Worm (Caenorhabditis elegans) whole organism, L4 larva: ENCODE data around the gene hot-8.
"Not testable (repeated sequence)": the region's sequence is repeated elsewhere in the genome, so short reads cannot be mapped to it uniquely, and the experiment has no call there.

Experiments used
- fos-1 ChIP-seq: fragments of 150-350 bp; optimal IDR thresholded peaks from 2 replicates; lab custom pipeline; 2014; ENCODE audit warnings: missing biosample characterization, missing genetic modification characterization
- jun-1 ChIP-seq: fragments of 150-350 bp; optimal IDR thresholded peaks from 2 replicates; lab custom pipeline; 2014; ENCODE audit warnings: missing biosample characterization, missing genetic modification reagents, missing genetic modification characterization
- nhr-10 ChIP-seq: fragments of 150-350 bp; optimal IDR thresholded peaks from 2 replicates; lab custom pipeline; 2014; ENCODE audit warnings: missing biosample characterization, missing genetic modification characterization
- skn-1 ChIP-seq: fragments of 150-350 bp; optimal IDR thresholded peaks from 2 replicates; lab custom pipeline; 2014; ENCODE audit warnings: missing biosample characterization, missing genetic modification characterization
- snpc-4 ChIP-seq: fragments of 150-350 bp; optimal IDR thresholded peaks from 2 replicates; lab custom pipeline; 2014; ENCODE audit warnings: missing biosample characterization, missing genetic modification characterization
- unc-130 ChIP-seq: sonication (generic microtip); optimal IDR thresholded peaks from 2 replicates; lab custom pipeline; 2016; ENCODE audit warnings: missing genetic modification reagents, missing genetic modification characterization, missing compliant biosample characterization

- not testable (repeated sequence) for TF ChIP-seq skn-1 (tag; lab: Kevin White, UChicago); snpc-4; unc-130 (GFP tag; lab: Kevin White, UChicago); nhr-10 (tag; lab: Kevin White, UChicago); jun-1 (tag; lab: Kevin White, UChicago); fos-1 (tag; lab: Kevin White, UChicago)
Measured at ce11 chrX:1195178-1195750, 15.2 kb downstream of the hot-8 start.
